Worm (Caenorhabditis elegans): Measurements from ENCODE around the gene R11H6.5.

- TF ChIP-seq him-1 (tag; optimal IDR thresholded peaks at IDR 0.05) (no peak), W03F9.2 (tag; optimal IDR thresholded peaks at IDR 0.05) (no peak), dao-5 (tag; optimal IDR thresholded peaks at IDR 0.05) (no peak)
These were observed 16.0 kb downstream of the R11H6.5 start for ce11 chrV:14595984-14596383.

All from whole organism, L4/young adult.